Fruit fly (Drosophila melanogaster) whole organism, wandering third instar larva: ENCODE data around the gene CG2260.

Experiments used
- Abd-B ChIP-seq: fragments of >200 bp; optimal IDR thresholded peaks from 2 replicates; lab custom pipeline; 2017; ENCODE audit warnings: missing biosample characterization, missing genetic modification characterization
- CG32264 ChIP-seq: fragments of 200-800 bp; sonication (Bioruptor generic); optimal IDR thresholded peaks from 2 replicates; lab custom pipeline; 2016; ENCODE audit warnings: missing biosample characterization, missing genetic modification characterization
- CG9705 ChIP-seq: fragments of 200-800 bp; sonication (Bioruptor generic); optimal IDR thresholded peaks from 2 replicates; lab custom pipeline; 2018; ENCODE audit warnings: missing biosample characterization, mild to moderate bottlenecking, missing genetic modification characterization
- CrebA ChIP-seq: fragments of 200-800 bp; sonication (Bioruptor generic); optimal IDR thresholded peaks from 2 replicates; lab custom pipeline; 2016; ENCODE audit warnings: missing biosample characterization, mild to moderate bottlenecking, missing genetic modification characterization, borderline replicate concordance
- Dfd ChIP-seq: fragments of >200 bp; optimal IDR thresholded peaks from 2 replicates; lab custom pipeline; 2017; ENCODE audit warnings: missing biosample characterization, missing genetic modification characterization
- Dif ChIP-seq: fragments of 200-275, 200-300 bp; sonication (Bioruptor generic); optimal IDR thresholded peaks from 2 replicates; lab custom pipeline; 2018; ENCODE audit warnings: missing biosample characterization, missing genetic modification characterization; ENCODE audit not compliant: partially characterized antibody
- GATAd ChIP-seq: sonication (Bioruptor generic); optimal IDR thresholded peaks from 2 replicates; lab custom pipeline; 2016; ENCODE audit warnings: missing biosample characterization, missing genetic modification characterization
- HLH106 ChIP-seq: fragments of 200-800 bp; optimal IDR thresholded peaks from 3 replicates; lab custom pipeline; 2019; ENCODE audit warnings: missing biosample characterization, mild to moderate bottlenecking, missing genetic modification characterization, moderate library complexity
- Hnf4 ChIP-seq: fragments of 200-800 bp; sonication (Bioruptor generic); optimal IDR thresholded peaks from 2 replicates; lab custom pipeline; 2016; ENCODE audit warnings: missing biosample characterization, mild to moderate bottlenecking, missing genetic modification characterization
- Hr78 ChIP-seq: fragments of >200 bp; optimal IDR thresholded peaks from 2 replicates; lab custom pipeline; 2017; ENCODE audit warnings: missing biosample characterization, missing genetic modification characterization
- Hr83 ChIP-seq: fragments of 200-300 bp; sonication (Bioruptor generic); optimal IDR thresholded peaks from 2 replicates; lab custom pipeline; 2016; ENCODE audit warnings: missing biosample characterization, mild to moderate bottlenecking, missing genetic modification characterization, moderate library complexity; ENCODE audit not compliant: poor library complexity, severe bottlenecking
- Jra ChIP-seq: sonication (Bioruptor generic); optimal IDR thresholded peaks from 2 replicates; lab custom pipeline; 2016; ENCODE audit warnings: missing biosample characterization, missing genetic modification characterization
- Mio ChIP-seq: sonication (Bioruptor generic); optimal IDR thresholded peaks from 2 replicates; lab custom pipeline; 2016; ENCODE audit warnings: missing biosample characterization, missing genetic modification characterization
- Myc ChIP-seq: fragments of >200 bp; optimal IDR thresholded peaks from 2 replicates; lab custom pipeline; 2017
- N ChIP-seq: fragments of >200 bp; optimal IDR thresholded peaks from 2 replicates; lab custom pipeline; 2018; ENCODE audit warnings: missing biosample characterization, missing external identifiers, missing genetic modification characterization
- OdsH ChIP-seq: fragments of 200-800 bp; sonication (Bioruptor generic); optimal IDR thresholded peaks from 2 replicates; lab custom pipeline; 2016; ENCODE audit warnings: missing biosample characterization, mild to moderate bottlenecking, missing genetic modification characterization
- Rel ChIP-seq, 2 experiments: fragments of 200-800 bp; sonication (Bioruptor generic) in 1 of 2; optimal IDR thresholded peaks; 2 replicates in 1 of 2; 3 replicates in 1 of 2; lab custom pipeline; 2016 to 2019; ENCODE audit warnings: mild to moderate bottlenecking in 2 of 2, missing biosample characterization in 2 of 2, missing genetic modification characterization in 2 of 2, moderate library complexity in 1 of 2
- Sp1 ChIP-seq: fragments of 200-800 bp; sonication (Bioruptor generic); optimal IDR thresholded peaks from 3 replicates; lab custom pipeline; 2019; ENCODE audit warnings: missing biosample characterization, mild to moderate bottlenecking, missing genetic modification characterization, moderate library complexity
- Vsx2 ChIP-seq: fragments of 200-300, 225-300 bp; sonication (Bioruptor generic); optimal IDR thresholded peaks from 2 replicates; lab custom pipeline; 2018; ENCODE audit warnings: missing biosample characterization, missing genetic modification characterization; ENCODE audit not compliant: partially characterized antibody
- br ChIP-seq: fragments of 200-800 bp; sonication (Bioruptor generic); optimal IDR thresholded peaks from 2 replicates; lab custom pipeline; 2016; ENCODE audit warnings: missing biosample characterization, missing genetic modification characterization
- brk ChIP-seq: fragments of 200-800 bp; sonication (Bioruptor generic); optimal IDR thresholded peaks from 2 replicates; lab custom pipeline; 2016; ENCODE audit warnings: missing biosample characterization, mild to moderate bottlenecking, missing genetic modification characterization
- dl ChIP-seq, 2 experiments: fragments of 175-275, 200-275 bp in 1 of 2; fragments of 200-275 bp in 1 of 2; sonication (Bioruptor generic); optimal IDR thresholded peaks; lab custom pipeline; 2018; ENCODE audit warnings: mild to moderate bottlenecking in 2 of 2, missing biosample characterization in 2 of 2, missing genetic modification characterization in 2 of 2, moderate library complexity in 2 of 2; ENCODE audit not compliant: partially characterized antibody in 2 of 2, insufficient read depth in 1 of 2
- dmrt93B ChIP-seq: fragments of 200-800 bp; sonication (Bioruptor generic); optimal IDR thresholded peaks from 2 replicates; lab custom pipeline; 2018; ENCODE audit warnings: missing biosample characterization, mild to moderate bottlenecking, missing genetic modification characterization
- dsf ChIP-seq: sonication (Bioruptor generic); optimal IDR thresholded peaks from 2 replicates; lab custom pipeline; 2016; ENCODE audit warnings: missing biosample characterization, missing genetic modification characterization, borderline replicate concordance
- ey ChIP-seq: fragments of 200-800 bp; sonication (Bioruptor generic); optimal IDR thresholded peaks from 2 replicates; lab custom pipeline; 2016; ENCODE audit warnings: missing biosample characterization, missing genetic modification characterization
- foxo ChIP-seq, 2 experiments: fragments of 200-800 bp; sonication (Bioruptor generic); optimal IDR thresholded peaks; 2 replicates in 1 of 2; 3 replicates in 1 of 2; lab custom pipeline; 2016 to 2017; ENCODE audit warnings: missing biosample characterization in 2 of 2, missing genetic modification characterization in 2 of 2
- fru ChIP-seq: fragments of 200-800 bp; sonication (Bioruptor generic); optimal IDR thresholded peaks from 3 replicates; lab custom pipeline; 2016; ENCODE audit warnings: missing biosample characterization, mild to moderate bottlenecking, missing genetic modification characterization
- h ChIP-seq: fragments of 200-800 bp; sonication (Bioruptor generic); optimal IDR thresholded peaks from 3 replicates; lab custom pipeline; 2016; ENCODE audit warnings: missing biosample characterization, mild to moderate bottlenecking, missing genetic modification characterization
- jim ChIP-seq: fragments of 175-275, 200-325 bp; sonication (Bioruptor generic); optimal IDR thresholded peaks from 2 replicates; lab custom pipeline; 2016; ENCODE audit warnings: missing biosample characterization, mild to moderate bottlenecking, missing genetic modification characterization
- lola ChIP-seq: fragments of >200 bp; optimal IDR thresholded peaks from 2 replicates; lab custom pipeline; 2017; ENCODE audit warnings: missing biosample characterization, missing genetic modification characterization
- pan ChIP-seq: fragments of >200 bp; optimal IDR thresholded peaks from 2 replicates; lab custom pipeline; 2017
- psq ChIP-seq: fragments of 200-800 bp; sonication (Bioruptor generic); optimal IDR thresholded peaks from 3 replicates; lab custom pipeline; 2017; ENCODE audit warnings: missing biosample characterization, mild to moderate bottlenecking, missing genetic modification characterization, moderate library complexity
- rgr ChIP-seq: fragments of 200-800 bp; sonication (Bioruptor generic); optimal IDR thresholded peaks from 3 replicates; lab custom pipeline; 2016; ENCODE audit warnings: missing biosample characterization, mild to moderate bottlenecking, missing genetic modification characterization
- sage ChIP-seq: fragments of 200-800 bp; sonication (Bioruptor generic); optimal IDR thresholded peaks from 2 replicates; lab custom pipeline; 2016; ENCODE audit warnings: missing biosample characterization, mild to moderate bottlenecking, missing genetic modification characterization
- sv ChIP-seq: fragments of 200-800 bp; sonication (Bioruptor generic); optimal IDR thresholded peaks from 3 replicates; lab custom pipeline; 2016; ENCODE audit warnings: missing biosample characterization, missing genetic modification characterization
- usp ChIP-seq: fragments of >200 bp; optimal IDR thresholded peaks from 2 replicates; lab custom pipeline; 2017; ENCODE audit warnings: missing biosample characterization, missing genetic modification characterization
- woc ChIP-seq: sonication (Bioruptor generic); optimal IDR thresholded peaks from 2 replicates; lab custom pipeline; 2016; ENCODE audit warnings: missing biosample characterization, mild to moderate bottlenecking, missing genetic modification characterization

CG2260 gene

dm6 chrX:8162692-8163091, 41.7 kb upstream of the CG2260 start, which contains the start of gene CG10761:
Gene CG10761, minus strand, starts transcription at chrX:8162792.
- TF ChIP-seq fru (GFP tag; lab: Kevin White, UChicago) (no peak), woc (GFP tag; lab: Kevin White, UChicago) (no peak), sv (no peak), GATAd (GFP tag; lab: Kevin White, UChicago) (no peak), Jra (GFP tag; lab: Kevin White, UChicago) (no peak), Rel (GFP tag; optimal IDR thresholded peaks at IDR 0.05; lab: Kevin White, UChicago) (no peak), Rel (tag; optimal IDR thresholded peaks at IDR 0.05; lab: Kevin White, UChicago) (no peak)
- TF ChIP-seq, all 38 proteins: peak for 0

DNA sequence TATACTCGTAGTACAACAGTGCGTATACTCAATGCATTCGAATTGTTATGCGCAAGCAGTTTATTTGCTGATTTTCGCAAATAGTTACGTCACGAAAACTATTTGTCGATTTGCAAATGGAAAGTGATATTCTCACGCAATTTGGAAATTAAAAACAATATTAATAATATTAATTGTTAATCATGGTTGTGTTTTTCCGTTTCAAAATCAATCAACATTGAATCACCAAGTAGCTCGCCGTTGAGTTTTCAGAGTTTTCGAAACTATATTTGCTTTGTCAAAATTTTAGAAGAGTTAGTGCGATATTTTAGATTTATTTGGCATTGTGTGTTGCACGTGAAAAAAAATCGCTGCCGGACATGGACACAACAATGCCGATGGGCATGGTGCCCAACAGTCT, 38.8 kb upstream of the CG2260 start, which contains the start of gene CG15337:
TSS of gene CG15337 (plus strand) at position 301 of the 400 bp plus-strand sequence.
- TF ChIP-seq woc (GFP tag; lab: Kevin White, UChicago), result no peak
- TF ChIP-seq Hnf4, result no peak
- TF ChIP-seq CG9705 (GFP tag; lab: Kevin White, UChicago), result no peak
- TF ChIP-seq CG32264 (GFP tag; lab: Kevin White, UChicago), result no peak
- TF ChIP-seq foxo (GFP tag; optimal IDR thresholded peaks at IDR 0.05; lab: Kevin White, UChicago), result no peak
- TF ChIP-seq Vsx2 (GFP tag; lab: Kevin White, UChicago), result no peak
- no peak for TF ChIP-seq sage (GFP tag; lab: Kevin White, UChicago)
- TF ChIP-seq jim (GFP tag; lab: Kevin White, UChicago), result no peak
- no peak for TF ChIP-seq dl (GFP tag; optimal IDR thresholded peaks at IDR 0.05; lab: Kevin White, UChicago; ENCODE audit: insufficient read depth in 1 of 2, partially characterized antibody in 2 of 2)
- TF ChIP-seq Myc (lab: Kevin White, UChicago), result no peak

DNA sequence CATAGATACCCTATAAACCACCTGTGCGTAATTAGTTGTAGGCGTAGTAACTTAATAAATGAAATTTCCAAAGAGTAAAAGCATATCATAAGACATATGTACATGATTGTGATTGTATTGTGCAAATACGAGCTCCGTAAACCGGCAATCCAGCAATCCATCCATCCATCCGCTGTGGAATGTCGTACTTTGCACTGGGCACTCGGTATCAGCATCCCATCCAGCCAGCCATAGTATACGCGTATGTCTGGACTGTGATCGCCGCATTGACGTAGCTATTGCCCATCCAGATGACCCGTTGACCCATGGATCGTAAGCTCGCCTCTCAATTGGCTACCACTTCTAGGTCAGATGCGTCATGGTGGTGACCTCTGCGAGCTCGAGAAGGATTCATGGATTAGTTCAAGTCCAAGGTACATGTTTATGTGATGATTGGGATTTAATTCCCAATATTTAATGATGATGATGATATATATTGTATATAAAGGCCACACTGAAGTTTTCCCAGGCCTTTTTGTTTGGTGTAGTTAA, 38.1 kb upstream of the CG2260 start:
- TF ChIP-seq Dfd (GFP tag; lab: Kevin White, UChicago), result no peak
- no peak for TF ChIP-seq Abd-B
- no peak for TF ChIP-seq lola
- no peak for TF ChIP-seq dl (GFP tag; optimal IDR thresholded peaks at IDR 0.05; lab: Kevin White, UChicago; ENCODE audit: insufficient read depth in 1 of 2, partially characterized antibody in 2 of 2)
- no peak for TF ChIP-seq woc (GFP tag; lab: Kevin White, UChicago)
- no peak for TF ChIP-seq usp (GFP tag; lab: Kevin White, UChicago)
- no peak for TF ChIP-seq dsf (GFP tag; lab: Kevin White, UChicago)
- TF ChIP-seq pan (lab: Kevin White, UChicago), result no peak
- no peak for TF ChIP-seq fru (GFP tag; lab: Kevin White, UChicago)
- no peak for TF ChIP-seq GATAd (GFP tag; lab: Kevin White, UChicago)
- TF ChIP-seq h (GFP tag; lab: Kevin White, UChicago), result no peak
- no peak for TF ChIP-seq CG9705 (GFP tag; lab: Kevin White, UChicago)
- no peak for TF ChIP-seq brk (GFP tag; lab: Kevin White, UChicago)
- no peak for TF ChIP-seq jim (GFP tag; lab: Kevin White, UChicago)
- no peak for TF ChIP-seq HLH106 (tag; lab: Kevin White, UChicago)
- no peak for TF ChIP-seq br (GFP tag; lab: Kevin White, UChicago)
- no peak for TF ChIP-seq rgr
- TF ChIP-seq Dif (GFP tag; lab: Kevin White, UChicago), result no peak
- no peak for TF ChIP-seq sage (GFP tag; lab: Kevin White, UChicago)

DNA sequence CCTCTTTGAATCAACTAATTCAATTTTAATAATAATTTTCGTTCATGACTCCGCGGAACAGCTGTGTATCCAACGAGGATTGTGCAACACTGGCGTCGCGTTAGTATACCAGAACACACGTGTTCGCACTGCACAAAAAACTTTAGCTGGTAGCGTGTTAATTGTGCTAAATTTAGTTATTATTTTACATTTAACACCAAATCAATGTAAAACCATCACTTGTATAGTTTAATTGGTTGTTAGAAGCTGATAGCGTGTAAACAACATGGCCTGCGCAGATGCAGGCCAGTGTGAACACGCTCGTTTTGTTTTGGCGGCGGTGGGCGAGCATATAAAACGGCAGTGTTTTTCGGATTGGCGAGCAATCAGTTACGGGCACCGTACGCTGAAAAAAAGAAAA, 36.3 kb upstream of the CG2260 start, which contains the start of the genes Traf6 and GIIIspla2:
TSS of gene Traf6 (minus strand) at position 93 of the 400 bp plus-strand sequence.
TSS of gene GIIIspla2 (plus strand) at position 335 of the 400 bp plus-strand sequence.
- peak; percentile 64 for TF ChIP-seq ey (GFP tag; lab: Kevin White, UChicago)
- peak in 1 of 2 experiments; percentile 74 for TF ChIP-seq foxo (GFP tag; optimal IDR thresholded peaks at IDR 0.05; lab: Kevin White, UChicago)
- peak; percentile 32 for TF ChIP-seq CG32264 (GFP tag; lab: Kevin White, UChicago)
- TF ChIP-seq h (GFP tag; lab: Kevin White, UChicago), result peak; percentile 75
- TF ChIP-seq fru (GFP tag; lab: Kevin White, UChicago), result peak; percentile 80
- peak; percentile 54 for TF ChIP-seq sv
- no peak for TF ChIP-seq N
- TF ChIP-seq Dif (GFP tag; lab: Kevin White, UChicago), result no peak
- peak; percentile 27 for TF ChIP-seq Hr83 (GFP tag; lab: Kevin White, UChicago)
- no peak for TF ChIP-seq lola
- TF ChIP-seq CG9705 (GFP tag; lab: Kevin White, UChicago), result peak; percentile 81
- TF ChIP-seq Vsx2 (GFP tag; lab: Kevin White, UChicago), result no peak
- TF ChIP-seq OdsH (GFP tag; lab: Kevin White, UChicago), result peak; percentile 60
- peak; percentile 79 for TF ChIP-seq Sp1 (GFP tag; lab: Kevin White, UChicago)
- TF ChIP-seq Jra (GFP tag; lab: Kevin White, UChicago), result peak; percentile 65
- peak; percentile 11 for TF ChIP-seq GATAd (GFP tag; lab: Kevin White, UChicago)
- no peak for TF ChIP-seq pan (lab: Kevin White, UChicago)
- TF ChIP-seq rgr, result peak; percentile 84
- no peak for TF ChIP-seq dl (GFP tag; optimal IDR thresholded peaks at IDR 0.05; lab: Kevin White, UChicago; ENCODE audit: insufficient read depth in 1 of 2, partially characterized antibody in 2 of 2)
- TF ChIP-seq brk (GFP tag; lab: Kevin White, UChicago), result no peak
- TF ChIP-seq psq (GFP tag; lab: Kevin White, UChicago), result peak; percentile 59
- no peak for TF ChIP-seq CrebA (GFP tag; lab: Kevin White, UChicago)
- TF ChIP-seq woc (GFP tag; lab: Kevin White, UChicago), result peak; percentile 62
- TF ChIP-seq sage (GFP tag; lab: Kevin White, UChicago), result no peak
- TF ChIP-seq usp (GFP tag; lab: Kevin White, UChicago), result no peak
- TF ChIP-seq Mio (GFP tag; lab: Kevin White, UChicago), result no peak
- TF ChIP-seq HLH106 (tag; lab: Kevin White, UChicago), result peak; percentile 86
- no peak for TF ChIP-seq Hnf4
- TF ChIP-seq br (GFP tag; lab: Kevin White, UChicago), result peak; percentile 0
- no peak for TF ChIP-seq dmrt93B (GFP tag; lab: Kevin White, UChicago)
- no peak for TF ChIP-seq jim (GFP tag; lab: Kevin White, UChicago)
- TF ChIP-seq dsf (GFP tag; lab: Kevin White, UChicago), result no peak
- TF ChIP-seq Myc (lab: Kevin White, UChicago), result peak; percentile 67
- no peak for TF ChIP-seq Hr78 (GFP tag; lab: Kevin White, UChicago)
